Worm (Caenorhabditis elegans) whole organism, late embryonic: Measurements from ENCODE around the gene srp-7.

Source experiments
- C08G9.2 ChIP-seq: sonication (generic microtip); optimal IDR thresholded peaks from 2 replicates; lab custom pipeline; 2016; ENCODE audit warnings: mild to moderate bottlenecking, missing genetic modification characterization, moderate library complexity, missing compliant biosample characterization
- Y22D7AL.16 ChIP-seq: sonication (generic microtip); optimal IDR thresholded peaks from 2 replicates; lab custom pipeline; 2016; ENCODE audit warnings: missing genetic modification characterization, missing compliant biosample characterization
- ceh-18 ChIP-seq: sonication (generic microtip); optimal IDR thresholded peaks from 2 replicates; lab custom pipeline; 2016; ENCODE audit warnings: missing genetic modification characterization, missing compliant biosample characterization
- ceh-2 ChIP-seq: sonication (generic microtip); optimal IDR thresholded peaks from 2 replicates; lab custom pipeline; 2016; ENCODE audit warnings: missing genotype, missing genetic modification characterization, missing compliant biosample characterization
- ceh-30 ChIP-seq: fragments of 150-350 bp; optimal IDR thresholded peaks from 2 replicates; lab custom pipeline; 2014; ENCODE audit warnings: missing biosample characterization, missing genetic modification characterization
- ceh-48 ChIP-seq: sonication (generic microtip); optimal IDR thresholded peaks from 2 replicates; lab custom pipeline; 2016; ENCODE audit warnings: missing genetic modification characterization, inconsistent platforms, missing compliant biosample characterization
- ceh-6 ChIP-seq: fragments of 200-800 bp; sonication (Bioruptor generic); optimal IDR thresholded peaks from 2 replicates; lab custom pipeline; 2018; ENCODE audit warnings: mild to moderate bottlenecking, missing genetic modification characterization, missing compliant biosample characterization
- ceh-9 ChIP-seq: sonication (generic microtip); optimal IDR thresholded peaks from 2 replicates; lab custom pipeline; 2016; ENCODE audit warnings: mild to moderate bottlenecking, missing genetic modification characterization, inconsistent platforms, missing compliant biosample characterization
- elt-2 ChIP-seq: sonication (generic microtip); optimal IDR thresholded peaks from 2 replicates; lab custom pipeline; 2016; ENCODE audit warnings: missing genetic modification reagents, missing genetic modification characterization, missing compliant biosample characterization
- ets-4 ChIP-seq: sonication (generic microtip); optimal IDR thresholded peaks from 2 replicates; lab custom pipeline; 2016; ENCODE audit warnings: missing genetic modification characterization, missing compliant biosample characterization
- eyg-1 ChIP-seq: sonication (generic microtip); optimal IDR thresholded peaks from 2 replicates; lab custom pipeline; 2016; ENCODE audit warnings: missing genotype, missing genetic modification characterization, missing compliant biosample characterization
- fax-1 ChIP-seq: sonication (generic microtip); optimal IDR thresholded peaks from 2 replicates; lab custom pipeline; 2016; ENCODE audit warnings: missing genotype, missing genetic modification characterization, missing compliant biosample characterization
- hlh-13 ChIP-seq: fragments of 200-800 bp; sonication (Bioruptor generic); optimal IDR thresholded peaks from 2 replicates; lab custom pipeline; 2018; ENCODE audit warnings: mild to moderate bottlenecking, missing genetic modification characterization, missing compliant biosample characterization
- hlh-15 ChIP-seq: sonication (generic microtip); optimal IDR thresholded peaks from 2 replicates; lab custom pipeline; 2016; ENCODE audit warnings: missing genetic modification characterization, missing compliant biosample characterization
- hlh-6 ChIP-seq: sonication (generic microtip); optimal IDR thresholded peaks from 2 replicates; lab custom pipeline; 2016; ENCODE audit warnings: missing genotype, missing genetic modification characterization, missing compliant biosample characterization
- madf-2 ChIP-seq: sonication (generic microtip); optimal IDR thresholded peaks from 2 replicates; lab custom pipeline; 2017; ENCODE audit warnings: missing genetic modification characterization, missing compliant biosample characterization
- mec-3 ChIP-seq: sonication (generic microtip); optimal IDR thresholded peaks from 2 replicates; lab custom pipeline; 2016; ENCODE audit warnings: borderline replicate concordance, missing genetic modification characterization, missing compliant biosample characterization
- nfya-1 ChIP-seq: sonication (generic microtip); optimal IDR thresholded peaks from 2 replicates; lab custom pipeline; 2017; ENCODE audit warnings: missing genetic modification characterization, mild to moderate bottlenecking, missing compliant biosample characterization, antibody characterized with exemption, moderate library complexity
- nhr-11 ChIP-seq: fragments of 150-350 bp; optimal IDR thresholded peaks from 2 replicates; lab custom pipeline; 2014; ENCODE audit warnings: missing biosample characterization, missing genetic modification characterization
- nhr-232 ChIP-seq: sonication (generic microtip); optimal IDR thresholded peaks from 2 replicates; lab custom pipeline; 2016; ENCODE audit warnings: missing genetic modification characterization, missing compliant biosample characterization
- pag-3 ChIP-seq: sonication (generic microtip); optimal IDR thresholded peaks from 2 replicates; lab custom pipeline; 2016; ENCODE audit warnings: missing compliant biosample characterization, missing genetic modification characterization, borderline replicate concordance
- pat-9 ChIP-seq: fragments of 200-800 bp; sonication (Bioruptor generic); optimal IDR thresholded peaks from 2 replicates; lab custom pipeline; 2018; ENCODE audit warnings: mild to moderate bottlenecking, missing genetic modification characterization, moderate library complexity, missing compliant biosample characterization
- pha-2 ChIP-seq: sonication (generic microtip); optimal IDR thresholded peaks from 2 replicates; lab custom pipeline; 2017; ENCODE audit warnings: mild to moderate bottlenecking, missing genetic modification characterization, missing compliant biosample characterization
- pha-4 ChIP-seq: fragments of 150-350 bp; optimal IDR thresholded peaks from 2 replicates; lab custom pipeline; 2018; ENCODE audit warnings: missing biosample characterization, missing genetic modification reagents, missing genetic modification characterization
- pqm-1 ChIP-seq: sonication (generic microtip); optimal IDR thresholded peaks from 2 replicates; lab custom pipeline; 2016; ENCODE audit warnings: missing genetic modification characterization, missing compliant biosample characterization
- pros-1 ChIP-seq: fragments of 150-350 bp; optimal IDR thresholded peaks from 2 replicates; lab custom pipeline; 2014; ENCODE audit warnings: missing biosample characterization, missing genetic modification reagents, missing genetic modification characterization
- rnt-1 ChIP-seq: sonication (generic microtip); optimal IDR thresholded peaks from 2 replicates; lab custom pipeline; 2016; ENCODE audit warnings: missing genetic modification characterization, missing compliant biosample characterization
- sdc-2 ChIP-seq: sonication (generic microtip); optimal IDR thresholded peaks from 2 replicates; lab custom pipeline; 2016; ENCODE audit warnings: missing genotype, missing genetic modification characterization, missing compliant biosample characterization
- syd-9 ChIP-seq: sonication (generic microtip); optimal IDR thresholded peaks from 2 replicates; lab custom pipeline; 2016; ENCODE audit warnings: mild to moderate bottlenecking, missing genetic modification characterization, moderate library complexity, missing compliant biosample characterization
- tbx-2 ChIP-seq: sonication (generic microtip); optimal IDR thresholded peaks from 2 replicates; lab custom pipeline; 2016; ENCODE audit warnings: missing genetic modification characterization, missing compliant biosample characterization
- ttx-3 ChIP-seq: sonication (generic microtip); optimal IDR thresholded peaks from 2 replicates; lab custom pipeline; 2016; ENCODE audit warnings: missing genetic modification reagents, missing genetic modification characterization, missing compliant biosample characterization
- unc-42 ChIP-seq: sonication (generic microtip); optimal IDR thresholded peaks from 2 replicates; lab custom pipeline; 2016; ENCODE audit warnings: missing genotype, missing genetic modification characterization, missing compliant biosample characterization
- unc-55 ChIP-seq: sonication (generic microtip); optimal IDR thresholded peaks from 2 replicates; lab custom pipeline; 2017; ENCODE audit warnings: missing biosample characterization, missing genetic modification reagents, missing genetic modification characterization
- zip-5 ChIP-seq: sonication (generic microtip); optimal IDR thresholded peaks from 2 replicates; lab custom pipeline; 2016; ENCODE audit warnings: missing genetic modification characterization, missing compliant biosample characterization
- ztf-16 ChIP-seq: sonication (generic microtip); optimal IDR thresholded peaks from 2 replicates; lab custom pipeline; 2017; ENCODE audit warnings: missing genetic modification characterization, missing compliant biosample characterization

Gene srp-7

ce11 chrV:8212816-8213215 lies 33.9 kb downstream of the srp-7 start:
- TF ChIP-seq ceh-6 (GFP tag; lab: Kevin White, UChicago): no peak
- TF ChIP-seq ceh-2 (tag; lab: Kevin White, UChicago): no peak
- no peak for TF ChIP-seq nhr-11 (tag; lab: Kevin White, UChicago)
- peak; percentile 16 for TF ChIP-seq elt-2
- TF ChIP-seq, all 69 proteins: peak for 1

ce11 chrV:8213868-8214267 lies 34.9 kb downstream of the srp-7 start, which contains the start of gene K07C11.7:
Gene K07C11.7 (minus strand): TSS chrV:8213968.
- TF ChIP-seq syd-9 (no peak), unc-55 (GFP tag; lab: Kevin White, UChicago) (no peak), hlh-6 (tag; lab: Kevin White, UChicago) (no peak), ttx-3 (no peak), ets-4 (tag; lab: Kevin White, UChicago) (no peak), pros-1 (tag; lab: Kevin White, UChicago) (no peak), C08G9.2 (tag; lab: Kevin White, UChicago) (no peak), hlh-15 (tag; lab: Kevin White, UChicago) (no peak)

- TF ChIP-seq tbx-2 (tag; lab: Kevin White, UChicago) (no peak), ttx-3 (no peak), rnt-1 (tag; lab: Kevin White, UChicago) (no peak), ceh-9 (tag; lab: Kevin White, UChicago) (no peak), pqm-1 (tag; lab: Kevin White, UChicago) (no peak), fax-1 (tag; lab: Kevin White, UChicago) (no peak), pag-3 (no peak)
These were observed 36.2 kb downstream of the srp-7 start for ce11 chrV:8215158-8215557.

- TF ChIP-seq pha-4 (tag; lab: Kevin White, UChicago) (no peak), elt-2 (peak; percentile 87)
- TF ChIP-seq, all 69 proteins: peak for 1
These were observed 38.2 kb downstream of the srp-7 start for ce11 chrV:8217118-8217517.

- no peak for TF ChIP-seq ceh-18 (tag; lab: Kevin White, UChicago)
- peak; percentile 51 for TF ChIP-seq ceh-48 (tag; lab: Kevin White, UChicago)
These were observed 38.8 kb downstream of the srp-7 start, which contains the start of gene K07C11.8 for ce11 chrV:8217661-8218265. Gene K07C11.8 (minus strand): TSS chrV:8217884.

ce11 chrV:8219550-8219949 lies 40.6 kb downstream of the srp-7 start:
- no peak for TF ChIP-seq mec-3

ce11 chrV:8221083-8221538 lies 42.2 kb downstream of the srp-7 start, which contains the start of the genes cogc-6 and air-1:
Gene cogc-6 (minus strand): TSS chrV:8221316.
Gene air-1 (plus strand): TSS chrV:8221488.
- no peak for TF ChIP-seq ceh-30 (tag; lab: Kevin White, UChicago)
- TF ChIP-seq ceh-2 (tag; lab: Kevin White, UChicago): no peak
- no peak for TF ChIP-seq nhr-11 (tag; lab: Kevin White, UChicago)
- TF ChIP-seq Y22D7AL.16 (tag; lab: Kevin White, UChicago): no peak
- TF ChIP-seq hlh-13 (GFP tag; lab: Kevin White, UChicago): no peak
- no peak for TF ChIP-seq madf-2 (tag; lab: Kevin White, UChicago)
- TF ChIP-seq pha-2: no peak
- no peak for TF ChIP-seq zip-5 (tag; lab: Kevin White, UChicago)
- TF ChIP-seq tbx-2 (tag; lab: Kevin White, UChicago): no peak
- no peak for TF ChIP-seq ztf-16 (tag; lab: Kevin White, UChicago)
- TF ChIP-seq unc-42: no peak
- no peak for TF ChIP-seq nhr-232 (tag; lab: Kevin White, UChicago)
- TF ChIP-seq mec-3: no peak
- TF ChIP-seq sdc-2 (tag; lab: Kevin White, UChicago): no peak
- TF ChIP-seq eyg-1 (tag; lab: Kevin White, UChicago): no peak
- TF ChIP-seq ceh-18 (tag; lab: Kevin White, UChicago): no peak
- TF ChIP-seq pat-9 (tag; lab: Kevin White, UChicago): no peak
- no peak for TF ChIP-seq nfya-1 (tag; lab: Kevin White, UChicago)
